Worm (Caenorhabditis elegans) whole organism, late embryonic: ENCODE measurements around the gene C05C8.5.

Experiments
- F13H6.1 ChIP-seq: sonication (generic microtip); optimal IDR thresholded peaks from 2 replicates; lab custom pipeline; 2016; ENCODE audit warnings: missing genetic modification characterization, missing compliant biosample characterization
- K09A11.1 ChIP-seq: sonication (generic microtip); optimal IDR thresholded peaks from 2 replicates; lab custom pipeline; 2017; ENCODE audit warnings: antibody characterized with exemption, mild to moderate bottlenecking, missing genetic modification characterization, missing compliant biosample characterization; ENCODE audit not compliant: insufficient read depth
- Y22D7AL.16 ChIP-seq: sonication (generic microtip); optimal IDR thresholded peaks from 2 replicates; lab custom pipeline; 2016; ENCODE audit warnings: missing genetic modification characterization, missing compliant biosample characterization
- ceh-14 ChIP-seq: sonication (generic microtip); optimal IDR thresholded peaks from 2 replicates; lab custom pipeline; 2016; ENCODE audit warnings: missing genotype, missing genetic modification characterization, missing compliant biosample characterization
- ceh-18 ChIP-seq: sonication (generic microtip); optimal IDR thresholded peaks from 2 replicates; lab custom pipeline; 2016; ENCODE audit warnings: missing genetic modification characterization, missing compliant biosample characterization
- ceh-19 ChIP-seq: fragments of 200-800 bp; sonication (Bioruptor generic); optimal IDR thresholded peaks from 2 replicates; lab custom pipeline; 2018; ENCODE audit warnings: mild to moderate bottlenecking, missing genetic modification characterization, missing compliant biosample characterization
- ceh-24 ChIP-seq: sonication (generic microtip); optimal IDR thresholded peaks from 2 replicates; lab custom pipeline; 2016; ENCODE audit warnings: mild to moderate bottlenecking, missing genetic modification characterization, missing compliant biosample characterization
- ceh-30 ChIP-seq: fragments of 150-350 bp; optimal IDR thresholded peaks from 2 replicates; lab custom pipeline; 2014; ENCODE audit warnings: missing biosample characterization, missing genetic modification characterization
- ceh-31 ChIP-seq: sonication (generic microtip); optimal IDR thresholded peaks from 2 replicates; lab custom pipeline; 2016; ENCODE audit warnings: missing genetic modification characterization, missing compliant biosample characterization
- ceh-34 ChIP-seq: sonication (generic microtip); optimal IDR thresholded peaks from 2 replicates; lab custom pipeline; 2016; ENCODE audit warnings: mild to moderate bottlenecking, missing genetic modification characterization, missing compliant biosample characterization
- dmd-4 ChIP-seq: sonication (generic microtip); optimal IDR thresholded peaks from 2 replicates; lab custom pipeline; 2016; ENCODE audit warnings: borderline replicate concordance, missing genetic modification characterization, missing compliant biosample characterization
- dve-1 ChIP-seq: sonication (generic microtip); optimal IDR thresholded peaks from 2 replicates; lab custom pipeline; 2017; ENCODE audit warnings: antibody characterized with exemption, mild to moderate bottlenecking, missing genetic modification characterization, missing compliant biosample characterization
- ets-4 ChIP-seq: sonication (generic microtip); optimal IDR thresholded peaks from 2 replicates; lab custom pipeline; 2016; ENCODE audit warnings: missing genetic modification characterization, missing compliant biosample characterization
- fax-1 ChIP-seq: sonication (generic microtip); optimal IDR thresholded peaks from 2 replicates; lab custom pipeline; 2016; ENCODE audit warnings: missing genotype, missing genetic modification characterization, missing compliant biosample characterization
- hlh-30 ChIP-seq: sonication (generic microtip); optimal IDR thresholded peaks from 2 replicates; lab custom pipeline; 2017; ENCODE audit warnings: antibody characterized with exemption, missing genetic modification characterization, missing compliant biosample characterization; ENCODE audit not compliant: insufficient read depth
- hlh-6 ChIP-seq: sonication (generic microtip); optimal IDR thresholded peaks from 2 replicates; lab custom pipeline; 2016; ENCODE audit warnings: missing genotype, missing genetic modification characterization, missing compliant biosample characterization
- hlh-8 ChIP-seq: sonication (generic microtip); optimal IDR thresholded peaks from 2 replicates; lab custom pipeline; 2016; ENCODE audit warnings: missing genotype, missing genetic modification characterization, missing compliant biosample characterization
- mec-3 ChIP-seq: sonication (generic microtip); optimal IDR thresholded peaks from 2 replicates; lab custom pipeline; 2016; ENCODE audit warnings: borderline replicate concordance, missing genetic modification characterization, missing compliant biosample characterization
- nfya-1 ChIP-seq: sonication (generic microtip); optimal IDR thresholded peaks from 2 replicates; lab custom pipeline; 2017; ENCODE audit warnings: missing genetic modification characterization, mild to moderate bottlenecking, missing compliant biosample characterization, antibody characterized with exemption, moderate library complexity
- nhr-11 ChIP-seq: fragments of 150-350 bp; optimal IDR thresholded peaks from 2 replicates; lab custom pipeline; 2014; ENCODE audit warnings: missing biosample characterization, missing genetic modification characterization
- nhr-232 ChIP-seq: sonication (generic microtip); optimal IDR thresholded peaks from 2 replicates; lab custom pipeline; 2016; ENCODE audit warnings: missing genetic modification characterization, missing compliant biosample characterization
- npax-4 ChIP-seq: sonication (generic microtip); optimal IDR thresholded peaks from 2 replicates; lab custom pipeline; 2016; ENCODE audit warnings: missing genetic modification characterization, missing compliant biosample characterization
- odd-2 ChIP-seq: sonication (generic microtip); optimal IDR thresholded peaks from 2 replicates; lab custom pipeline; 2017; ENCODE audit warnings: antibody characterized with exemption, mild to moderate bottlenecking, missing genetic modification characterization, missing compliant biosample characterization
- pag-3 ChIP-seq: sonication (generic microtip); optimal IDR thresholded peaks from 2 replicates; lab custom pipeline; 2016; ENCODE audit warnings: missing compliant biosample characterization, missing genetic modification characterization, borderline replicate concordance
- pat-9 ChIP-seq: fragments of 200-800 bp; sonication (Bioruptor generic); optimal IDR thresholded peaks from 2 replicates; lab custom pipeline; 2018; ENCODE audit warnings: mild to moderate bottlenecking, missing genetic modification characterization, moderate library complexity, missing compliant biosample characterization
- pha-4 ChIP-seq: fragments of 150-350 bp; optimal IDR thresholded peaks from 2 replicates; lab custom pipeline; 2018; ENCODE audit warnings: missing biosample characterization, missing genetic modification reagents, missing genetic modification characterization
- pqm-1 ChIP-seq: sonication (generic microtip); optimal IDR thresholded peaks from 2 replicates; lab custom pipeline; 2016; ENCODE audit warnings: missing genetic modification characterization, missing compliant biosample characterization
- pros-1 ChIP-seq: fragments of 150-350 bp; optimal IDR thresholded peaks from 2 replicates; lab custom pipeline; 2014; ENCODE audit warnings: missing biosample characterization, missing genetic modification reagents, missing genetic modification characterization
- rnt-1 ChIP-seq: sonication (generic microtip); optimal IDR thresholded peaks from 2 replicates; lab custom pipeline; 2016; ENCODE audit warnings: missing genetic modification characterization, missing compliant biosample characterization
- sdc-2 ChIP-seq: sonication (generic microtip); optimal IDR thresholded peaks from 2 replicates; lab custom pipeline; 2016; ENCODE audit warnings: missing genotype, missing genetic modification characterization, missing compliant biosample characterization
- sox-4 ChIP-seq: sonication (generic microtip); optimal IDR thresholded peaks from 2 replicates; lab custom pipeline; 2017; ENCODE audit warnings: mild to moderate bottlenecking, missing genetic modification characterization, inconsistent platforms, missing compliant biosample characterization
- syd-9 ChIP-seq: sonication (generic microtip); optimal IDR thresholded peaks from 2 replicates; lab custom pipeline; 2016; ENCODE audit warnings: mild to moderate bottlenecking, missing genetic modification characterization, moderate library complexity, missing compliant biosample characterization
- ttx-3 ChIP-seq: sonication (generic microtip); optimal IDR thresholded peaks from 2 replicates; lab custom pipeline; 2016; ENCODE audit warnings: missing genetic modification reagents, missing genetic modification characterization, missing compliant biosample characterization
- unc-86 ChIP-seq: sonication (generic microtip); optimal IDR thresholded peaks from 2 replicates; lab custom pipeline; 2016; ENCODE audit warnings: missing genetic modification characterization, missing compliant biosample characterization
- ztf-16 ChIP-seq: sonication (generic microtip); optimal IDR thresholded peaks from 2 replicates; lab custom pipeline; 2017; ENCODE audit warnings: missing genetic modification characterization, missing compliant biosample characterization

The C05C8.5 gene

DNA sequence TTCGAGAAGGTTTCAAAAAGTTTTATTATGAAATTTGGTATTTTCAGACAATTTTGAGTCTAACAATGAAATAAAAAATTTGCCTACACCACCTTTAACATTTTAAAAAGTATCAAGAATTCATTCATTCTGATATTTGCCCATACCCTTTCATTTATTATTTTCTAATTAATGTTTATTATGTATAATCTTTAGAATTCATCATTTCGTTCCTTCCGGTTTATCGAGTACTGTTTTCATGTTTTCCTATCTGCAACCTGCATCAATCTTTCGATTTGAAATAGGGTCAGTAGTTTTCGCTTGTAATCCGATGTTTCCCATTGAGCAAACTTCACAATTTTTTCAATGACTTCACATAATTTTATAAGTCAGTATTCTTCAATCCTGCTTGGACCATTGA lies 34.8 kb upstream of the C05C8.5 start, which contains the start of gene C13A2.6:
Gene C13A2.6, plus strand, starts transcription at position 301 of the 400 bp plus-strand sequence.
- TF ChIP-seq ztf-16 (tag; lab: Kevin White, UChicago) (no peak), nfya-1 (tag; lab: Kevin White, UChicago) (no peak), nhr-232 (no peak), pat-9 (tag; lab: Kevin White, UChicago) (no peak), pqm-1 (tag; lab: Kevin White, UChicago) (no peak), ttx-3 (no peak), sox-4 (tag; lab: Kevin White, UChicago) (no peak)

DNA sequence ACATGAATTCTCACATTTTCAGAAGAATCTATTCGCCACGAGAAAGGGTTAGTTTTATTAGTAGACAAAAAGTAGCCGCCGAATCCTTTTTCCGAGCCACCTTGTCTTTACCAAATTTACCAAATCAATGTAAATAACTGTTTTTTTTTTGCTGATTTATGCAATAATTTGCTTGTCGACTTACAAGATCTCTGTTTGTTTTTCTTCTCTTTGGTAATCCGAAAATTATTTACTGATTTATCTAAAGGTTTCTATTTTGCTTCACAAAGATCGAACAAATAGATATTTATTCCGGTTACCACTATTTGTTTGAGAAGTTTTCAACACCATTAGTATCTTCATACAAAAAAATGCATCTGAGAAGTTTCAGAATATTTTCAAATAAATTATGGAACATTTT lies 31.4 kb upstream of the C05C8.5 start, which contains the start of gene C13A2.7:
Gene C13A2.7, plus strand, starts transcription at position 301 of the 400 bp plus-strand sequence.
- TF ChIP-seq sdc-2 (tag; lab: Kevin White, UChicago) (no peak), npax-4 (tag; lab: Kevin White, UChicago) (no peak), dmd-4 (no peak), ceh-34 (no peak), syd-9 (no peak), pag-3 (tag; lab: Kevin White, UChicago) (no peak), hlh-30 (no peak), pha-4 (tag; lab: Kevin White, UChicago) (no peak), ceh-30 (tag; lab: Kevin White, UChicago) (no peak)

DNA sequence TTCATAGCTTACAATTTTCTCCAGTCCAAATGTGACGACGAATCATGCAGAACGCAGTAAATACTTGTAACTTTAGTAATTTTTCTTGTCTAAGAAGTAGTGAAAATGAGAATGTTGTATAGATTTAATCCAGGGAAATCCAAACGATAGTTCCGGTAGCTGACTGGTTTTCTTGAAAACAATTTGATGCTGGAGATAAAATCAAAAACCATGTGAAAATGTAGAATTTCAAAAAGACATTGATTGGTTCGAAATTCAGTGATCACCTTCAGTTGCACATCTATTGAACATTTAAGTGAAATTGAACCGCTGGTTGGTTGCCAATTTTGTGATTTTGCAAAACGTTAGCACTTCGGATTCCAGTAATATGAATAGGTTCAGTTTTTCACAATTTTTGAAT lies 29.4 kb upstream of the C05C8.5 start, which contains the start of gene C13A2.9:
Gene C13A2.9, minus strand, starts transcription at position 101 of the 400 bp plus-strand sequence.
- TF ChIP-seq npax-4 (tag; lab: Kevin White, UChicago): no peak

DNA sequence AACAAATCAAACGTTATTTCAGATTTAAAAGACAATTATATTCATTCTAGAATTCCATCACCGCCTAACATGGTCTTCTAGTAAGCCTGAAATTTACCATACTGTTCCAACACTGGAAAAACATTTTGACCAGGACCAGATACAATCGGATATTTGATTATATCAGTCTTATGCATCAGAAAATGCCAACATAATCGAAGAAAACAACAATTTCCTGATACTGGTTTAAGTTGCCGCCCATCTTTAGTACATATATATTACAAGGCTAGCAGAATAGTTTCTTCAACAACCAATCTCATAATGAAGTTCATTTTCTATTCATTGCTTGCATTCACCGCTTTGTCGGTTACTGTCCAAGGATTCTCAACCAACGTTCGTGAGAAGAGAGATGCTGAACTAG lies 24.3 kb upstream of the C05C8.5 start, which contains the start of gene C13A2.12:
Gene C13A2.12, plus strand, starts transcription at position 301 of the 400 bp plus-strand sequence.
- TF ChIP-seq ceh-18 (tag; lab: Kevin White, UChicago) (no peak), mec-3 (tag; lab: Kevin White, UChicago) (no peak), ceh-24 (no peak), F13H6.1 (tag; lab: Kevin White, UChicago) (no peak), ceh-19 (GFP tag; lab: Kevin White, UChicago) (no peak), ceh-34 (no peak), rnt-1 (tag; lab: Kevin White, UChicago) (no peak), Y22D7AL.16 (tag; lab: Kevin White, UChicago) (no peak), unc-86 (tag; lab: Kevin White, UChicago) (no peak)

DNA sequence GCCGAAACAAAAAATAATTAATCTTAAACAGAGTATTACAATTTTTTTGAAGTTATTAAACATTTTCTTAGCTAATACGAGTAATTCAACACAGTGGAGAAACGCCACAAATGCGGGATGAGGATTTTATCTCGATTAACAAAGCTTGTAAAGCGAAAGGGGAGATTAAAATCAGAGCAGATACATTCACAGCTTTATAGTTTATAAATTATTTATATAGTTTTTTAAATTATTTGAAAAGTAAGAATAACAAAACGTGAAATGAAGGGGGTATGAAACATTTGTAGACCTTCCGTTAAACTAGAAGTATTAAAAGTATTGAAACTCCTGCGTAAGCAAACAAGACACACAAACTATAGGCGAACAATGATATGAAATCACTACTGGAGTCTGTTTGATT lies 20.5 kb upstream of the C05C8.5 start, which contains the start of gene C05C8.8:
Gene C05C8.8, minus strand, starts transcription at position 101 of the 400 bp plus-strand sequence.
- TF ChIP-seq ets-4 (tag; lab: Kevin White, UChicago) (no peak), pha-4 (tag; lab: Kevin White, UChicago) (no peak), ceh-14 (tag; lab: Kevin White, UChicago) (no peak), pros-1 (no peak), syd-9 (no peak), nhr-11 (tag; lab: Kevin White, UChicago) (no peak), ceh-31 (no peak), K09A11.1 (no peak), hlh-6 (tag; lab: Kevin White, UChicago) (no peak), unc-86 (tag; lab: Kevin White, UChicago) (no peak), ceh-19 (GFP tag; lab: Kevin White, UChicago) (no peak), pag-3 (tag; lab: Kevin White, UChicago) (no peak), sdc-2 (tag; lab: Kevin White, UChicago) (no peak), dve-1 (tag; lab: Kevin White, UChicago) (no peak), hlh-8 (no peak), fax-1 (tag; lab: Kevin White, UChicago) (no peak), npax-4 (tag; lab: Kevin White, UChicago) (no peak), odd-2 (tag; lab: Kevin White, UChicago) (no peak)
